Worm (Caenorhabditis elegans) whole organism, L3 larva: ENCODE measurements around the gene str-45.

ENCODE experiments used
- ama-1 ChIP-seq: fragments of 150-350 bp; optimal IDR thresholded peaks from 2 replicates; lab custom pipeline; 2018
- ceh-16 ChIP-seq: sonication (generic microtip); optimal IDR thresholded peaks from 2 replicates; lab custom pipeline; 2017; ENCODE audit warnings: missing biosample characterization, missing genetic modification characterization
- ceh-28 ChIP-seq: fragments of 150-350 bp; optimal IDR thresholded peaks from 2 replicates; lab custom pipeline; 2014; ENCODE audit warnings: missing biosample characterization, missing genetic modification reagents, missing genetic modification characterization
- ceh-82 ChIP-seq: fragments of 150-350 bp; optimal IDR thresholded peaks from 2 replicates; lab custom pipeline; 2014; ENCODE audit warnings: missing biosample characterization, missing genetic modification characterization
- egl-27 ChIP-seq: sonication (generic microtip); optimal IDR thresholded peaks from 4 replicates; lab custom pipeline; 2017; ENCODE audit warnings: missing biosample characterization, missing genetic modification reagents, missing genetic modification characterization
- egl-5 ChIP-seq: fragments of 150-350 bp; optimal IDR thresholded peaks from 2 replicates; lab custom pipeline; 2017; ENCODE audit warnings: missing biosample characterization, missing genetic modification reagents, missing genetic modification characterization, inconsistent platforms
- elt-1 ChIP-seq: fragments of 150-350 bp; optimal IDR thresholded peaks from 2 replicates; lab custom pipeline; 2014; ENCODE audit warnings: missing biosample characterization, missing genetic modification characterization
- elt-2 ChIP-seq: sonication (generic microtip); optimal IDR thresholded peaks from 2 replicates; lab custom pipeline; 2016; ENCODE audit warnings: missing genetic modification reagents, mild to moderate bottlenecking, missing genetic modification characterization, missing compliant biosample characterization
- elt-3 ChIP-seq, 3 experiments: fragments of 150-350 bp in 1 of 3; sonication (generic microtip) in 2 of 3; optimal IDR thresholded peaks; 2 replicates in 2 of 3; 4 replicates in 1 of 3; lab custom pipeline; 2014 to 2017; ENCODE audit warnings: missing biosample characterization in 3 of 3, missing genetic modification characterization in 3 of 3
- eor-1 ChIP-seq, 2 experiments: fragments of 150-350 bp; optimal IDR thresholded peaks; 2 replicates each; lab custom pipeline; 2014 to 2018; ENCODE audit warnings: missing biosample characterization in 2 of 2, missing genetic modification characterization in 2 of 2
- fkh-2 ChIP-seq: fragments of 150-350 bp; optimal IDR thresholded peaks from 2 replicates; lab custom pipeline; 2014; ENCODE audit warnings: missing biosample characterization, missing genetic modification reagents, missing genetic modification characterization
- hmg-11 ChIP-seq: sonication (generic microtip); optimal IDR thresholded peaks from 2 replicates; lab custom pipeline; 2016; ENCODE audit warnings: missing genetic modification characterization, missing compliant biosample characterization
- jun-1 ChIP-seq: fragments of 150-350 bp; optimal IDR thresholded peaks from 2 replicates; lab custom pipeline; 2014; ENCODE audit warnings: missing biosample characterization, missing genetic modification reagents, missing genetic modification characterization
- lin-15B ChIP-seq: fragments of 150-350 bp; optimal IDR thresholded peaks from 2 replicates; lab custom pipeline; 2014; ENCODE audit warnings: missing biosample characterization, missing genetic modification characterization
- lsy-12 ChIP-seq: sonication (generic microtip); optimal IDR thresholded peaks from 2 replicates; lab custom pipeline; 2016; ENCODE audit warnings: mild to moderate bottlenecking, missing genetic modification characterization, missing compliant biosample characterization
- mml-1 ChIP-seq: fragments of 150-350 bp; sonication (generic microtip); optimal IDR thresholded peaks from 3 replicates; lab custom pipeline; 2014; ENCODE audit warnings: missing biosample characterization, missing genetic modification characterization
- nhr-11 ChIP-seq: fragments of 150-350 bp; optimal IDR thresholded peaks from 2 replicates; lab custom pipeline; 2014; ENCODE audit warnings: missing biosample characterization, missing genetic modification characterization
- nhr-12 ChIP-seq: fragments of 150-350 bp; optimal IDR thresholded peaks from 2 replicates; lab custom pipeline; 2014; ENCODE audit warnings: missing biosample characterization, missing genetic modification characterization
- nhr-23 ChIP-seq: fragments of 150-350 bp; optimal IDR thresholded peaks from 2 replicates; lab custom pipeline; 2014; ENCODE audit warnings: missing biosample characterization, missing genetic modification reagents, missing genetic modification characterization
- nhr-237 ChIP-seq: fragments of 150-350 bp; optimal IDR thresholded peaks from 2 replicates; lab custom pipeline; 2014; ENCODE audit warnings: missing biosample characterization, missing genetic modification characterization
- nhr-25 ChIP-seq: sonication (generic microtip); optimal IDR thresholded peaks from 2 replicates; lab custom pipeline; 2017; ENCODE audit warnings: missing biosample characterization, missing genetic modification characterization
- nhr-28 ChIP-seq: fragments of 150-350 bp; optimal IDR thresholded peaks from 2 replicates; lab custom pipeline; 2014; ENCODE audit warnings: missing biosample characterization, missing genetic modification characterization
- nhr-43 ChIP-seq: sonication (generic microtip); optimal IDR thresholded peaks from 2 replicates; lab custom pipeline; 2016; ENCODE audit warnings: mild to moderate bottlenecking, missing genetic modification characterization, missing compliant biosample characterization; ENCODE audit not compliant: poor library complexity, severe bottlenecking
- nhr-67 ChIP-seq: fragments of 150-350 bp; optimal IDR thresholded peaks from 2 replicates; lab custom pipeline; 2014; ENCODE audit warnings: missing biosample characterization, missing genetic modification characterization
- nhr-76 ChIP-seq: fragments of 150-350 bp; sonication (generic microtip); optimal IDR thresholded peaks from 5 replicates; lab custom pipeline; 2014; ENCODE audit warnings: missing biosample characterization, missing genetic modification characterization
- pha-4 ChIP-seq: fragments of 150-350 bp; optimal IDR thresholded peaks from 2 replicates; lab custom pipeline; 2014; ENCODE audit warnings: missing biosample characterization, missing genetic modification reagents, missing genetic modification characterization
- pqm-1 ChIP-seq: fragments of 150-350 bp; optimal IDR thresholded peaks from 2 replicates; lab custom pipeline; 2017; ENCODE audit warnings: missing biosample characterization, missing genetic modification characterization, inconsistent platforms
- sea-2 ChIP-seq: fragments of 150-350 bp; sonication (generic microtip); optimal IDR thresholded peaks from 4 replicates; lab custom pipeline; 2014; ENCODE audit warnings: missing biosample characterization, missing genetic modification reagents, missing genetic modification characterization
- skn-1 ChIP-seq: fragments of 150-350 bp; optimal IDR thresholded peaks from 2 replicates; lab custom pipeline; 2014; ENCODE audit warnings: missing biosample characterization, missing genetic modification characterization
- tbx-2 ChIP-seq: sonication (generic microtip); optimal IDR thresholded peaks from 2 replicates; lab custom pipeline; 2016; ENCODE audit warnings: mild to moderate bottlenecking, missing genetic modification characterization, missing compliant biosample characterization
- unc-39 ChIP-seq: sonication (generic microtip); optimal IDR thresholded peaks from 4 replicates; lab custom pipeline; 2017; ENCODE audit warnings: missing biosample characterization, missing genetic modification characterization
- unc-62 ChIP-seq: fragments of 150-350 bp; sonication (generic microtip); optimal IDR thresholded peaks from 4 replicates; lab custom pipeline; 2014; ENCODE audit warnings: missing biosample characterization, missing genetic modification reagents, missing genetic modification characterization
- zag-1 ChIP-seq: fragments of 150-350 bp; optimal IDR thresholded peaks from 2 replicates; lab custom pipeline; 2014; ENCODE audit warnings: missing biosample characterization, missing genetic modification characterization
- ztf-11 ChIP-seq: fragments of 150-350 bp; optimal IDR thresholded peaks from 2 replicates; lab custom pipeline; 2014; ENCODE audit warnings: missing biosample characterization, missing genetic modification characterization

str-45 gene

DNA sequence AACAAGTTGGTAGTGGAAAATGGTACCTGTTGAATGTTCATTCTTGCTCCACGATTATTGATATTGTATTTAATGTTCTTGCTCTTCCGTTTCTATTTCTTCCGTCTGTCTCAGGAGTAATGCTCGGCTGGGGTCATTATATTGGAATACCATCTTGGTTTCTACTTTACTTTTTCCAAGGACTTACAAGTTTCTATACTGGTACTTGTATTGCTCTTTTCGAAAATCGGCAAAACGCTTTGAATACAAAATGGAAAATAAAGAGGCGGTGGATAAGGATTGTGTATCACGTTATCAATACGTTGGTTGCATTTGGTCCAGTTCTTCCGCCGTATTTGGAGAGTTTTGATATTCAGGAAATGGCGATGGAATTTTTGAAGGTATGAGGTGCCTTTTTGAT is 6.8 kb upstream of the str-45 start:
- no peak for TF ChIP-seq elt-2
- TF ChIP-seq, all 47 proteins: peak for 0

DNA sequence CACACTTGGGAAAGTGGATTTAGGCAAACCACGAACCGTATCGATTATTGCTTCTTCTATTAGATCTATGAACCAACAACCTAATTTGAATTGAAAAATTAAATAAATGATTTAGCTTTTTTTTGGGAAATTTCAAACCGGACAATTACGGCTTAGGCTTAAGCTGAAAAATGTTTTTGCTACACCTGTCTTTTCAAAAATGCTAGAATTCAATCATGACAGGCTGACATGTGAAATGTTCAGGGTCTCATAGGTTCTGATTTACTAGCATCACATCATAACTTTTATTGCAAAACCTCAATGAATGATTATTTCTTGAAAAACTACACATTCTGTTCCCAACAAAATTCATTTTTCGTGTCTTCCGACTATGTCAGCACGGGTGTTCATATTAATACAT is 5.5 kb upstream of the str-45 start, which contains the start of gene srh-55:
Gene srh-55, plus strand, starts transcription at position 301 of the 400 bp plus-strand sequence.
- no peak for TF ChIP-seq zag-1 (tag; lab: Kevin White, UChicago)
- no peak for TF ChIP-seq skn-1
- TF ChIP-seq nhr-76 (tag; lab: Kevin White, UChicago) = no peak
- TF ChIP-seq nhr-67 (tag; lab: Kevin White, UChicago) = no peak
- TF ChIP-seq eor-1 (tag; optimal IDR thresholded peaks at IDR 0.05; lab: Kevin White, UChicago) = no peak
- TF ChIP-seq unc-39 = no peak

DNA sequence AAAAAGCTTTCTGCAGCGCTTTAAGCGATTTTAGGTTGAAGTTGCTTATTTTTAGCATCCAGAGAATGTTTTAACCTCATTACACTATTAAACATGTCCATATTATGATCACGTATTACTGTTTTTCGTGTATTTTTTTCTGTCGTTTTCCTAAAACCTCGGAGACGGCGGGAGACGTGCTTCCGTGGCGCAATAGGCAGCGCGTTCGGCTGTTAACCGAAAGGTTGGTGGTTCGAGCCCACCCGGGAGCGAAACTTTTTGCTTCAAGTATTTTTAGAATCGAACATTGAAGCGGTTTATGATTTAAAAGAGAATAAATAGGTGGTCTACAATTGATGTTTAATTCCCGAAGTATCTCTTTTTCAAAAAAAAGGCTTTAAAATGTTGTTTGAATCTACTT is 2.3 kb upstream of the str-45 start:
- TF ChIP-seq pqm-1 = no peak
- no peak for TF ChIP-seq nhr-11 (tag; lab: Kevin White, UChicago)
- no peak for TF ChIP-seq nhr-76 (tag; lab: Kevin White, UChicago)
- no peak for TF ChIP-seq nhr-12 (tag; lab: Kevin White, UChicago)
- no peak for TF ChIP-seq elt-2
- TF ChIP-seq tbx-2 (tag; lab: Kevin White, UChicago) = no peak
- TF ChIP-seq nhr-25 (tag; lab: Kevin White, UChicago) = no peak
- no peak for TF ChIP-seq nhr-43 (tag; lab: Kevin White, UChicago)
- no peak for TF ChIP-seq ama-1
- TF ChIP-seq ztf-11 (tag; lab: Kevin White, UChicago) = no peak
- no peak for TF ChIP-seq pha-4 (tag; lab: Kevin White, UChicago)
- no peak for TF ChIP-seq nhr-23
- TF ChIP-seq elt-3 (tag; optimal IDR thresholded peaks at IDR 0.05; lab: Kevin White, UChicago) = no peak
- TF ChIP-seq lin-15B (tag; lab: Kevin White, UChicago) = no peak
- no peak for TF ChIP-seq skn-1
- TF ChIP-seq ceh-82 = no peak
- TF ChIP-seq egl-5 = no peak
- TF ChIP-seq nhr-67 (tag; lab: Kevin White, UChicago) = no peak
- no peak for TF ChIP-seq hmg-11 (tag; lab: Kevin White, UChicago)
- TF ChIP-seq egl-27 = no peak

DNA sequence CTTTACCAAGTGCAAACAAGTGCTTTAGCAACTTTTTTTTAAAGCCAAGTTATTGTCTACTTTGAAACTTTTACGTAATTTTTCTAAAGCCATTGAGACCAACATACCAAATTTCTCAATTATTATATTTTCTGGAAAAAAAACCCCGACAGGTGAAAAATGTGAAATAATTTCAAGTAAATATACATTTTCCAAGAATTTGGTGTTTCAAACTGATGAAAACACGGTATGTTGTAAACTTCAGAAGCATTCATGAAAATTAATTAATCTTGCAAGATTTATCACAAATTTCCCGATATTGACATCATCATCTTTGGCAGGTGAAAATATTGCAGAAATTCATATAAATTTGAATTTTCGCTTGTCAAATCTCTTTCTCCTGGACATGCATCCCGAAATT is 3.9 kb downstream of the str-45 start, which contains the start of gene srz-11:
Gene srz-11, plus strand, starts transcription at position 386 of the 400 bp plus-strand sequence.
- TF ChIP-seq nhr-12 (tag; lab: Kevin White, UChicago) = no peak
- no peak for TF ChIP-seq elt-1
- TF ChIP-seq nhr-11 (tag; lab: Kevin White, UChicago) = peak; percentile 15
- TF ChIP-seq lin-15B (tag; lab: Kevin White, UChicago) = no peak
- TF ChIP-seq mml-1 (tag; lab: Kevin White, UChicago) = no peak
- no peak for TF ChIP-seq elt-2
- TF ChIP-seq ceh-16 (tag; lab: Kevin White, UChicago) = no peak
- TF ChIP-seq unc-62 (GFP tag; lab: Kevin White, UChicago) = no peak

DNA sequence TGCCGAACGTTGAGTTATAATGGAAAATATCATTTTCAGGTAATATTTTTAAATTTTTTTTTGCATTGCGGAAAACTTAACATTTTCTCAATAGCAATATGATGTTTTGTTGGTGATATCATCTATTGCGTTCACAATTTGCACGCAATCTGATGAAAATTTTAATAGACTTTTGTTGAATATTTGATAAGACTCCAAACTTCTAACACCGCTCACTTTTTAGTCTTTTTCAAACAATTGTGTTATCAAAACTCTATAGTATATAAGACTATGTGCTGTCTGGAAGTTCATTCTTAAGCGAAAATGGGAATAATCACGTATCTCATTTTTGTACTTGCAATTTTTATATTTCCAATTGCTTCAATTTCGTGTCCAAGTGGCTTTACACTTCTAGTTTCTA is 16.7 kb downstream of the str-45 start, which contains the start of gene clec-47:
Gene clec-47, plus strand, starts transcription at position 301 of the 400 bp plus-strand sequence.
- TF ChIP-seq lsy-12 (tag; lab: Kevin White, UChicago) (no peak), jun-1 (no peak), elt-2 (peak; percentile 3)

DNA sequence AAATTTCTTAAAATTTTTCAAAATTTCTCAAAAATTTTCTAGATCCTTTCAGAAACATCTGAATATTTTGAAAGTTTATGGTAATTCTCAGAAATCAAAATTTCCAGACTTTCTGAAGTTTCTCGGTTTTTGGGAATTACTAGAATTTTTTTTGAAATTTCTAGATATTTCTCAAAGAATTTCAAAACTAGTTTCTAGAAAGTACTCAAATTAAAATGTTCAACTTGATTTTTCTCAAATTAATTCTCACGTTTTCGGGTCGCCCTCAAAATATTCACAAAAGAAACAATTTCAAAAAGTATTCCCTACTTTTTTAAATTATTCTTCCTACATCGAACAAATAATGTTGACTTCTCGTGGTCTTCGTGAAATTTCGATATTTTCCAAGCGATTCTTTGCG is 21.0 kb downstream of the str-45 start, which contains the start of gene T09F5.10:
Gene T09F5.10, plus strand, starts transcription at position 301 of the 400 bp plus-strand sequence.
- TF ChIP-seq unc-39 (no peak), nhr-23 (no peak), egl-5 (no peak), nhr-25 (tag; lab: Kevin White, UChicago) (no peak), ztf-11 (tag; lab: Kevin White, UChicago) (no peak), sea-2 (GFP tag; lab: Kevin White, UChicago) (no peak), fkh-2 (tag; lab: Kevin White, UChicago) (no peak), ceh-28 (tag; lab: Kevin White, UChicago) (no peak), lin-15B (tag; lab: Kevin White, UChicago) (no peak), zag-1 (tag; lab: Kevin White, UChicago) (no peak), hmg-11 (tag; lab: Kevin White, UChicago) (no peak), pha-4 (tag; lab: Kevin White, UChicago) (no peak), nhr-76 (tag; lab: Kevin White, UChicago) (no peak), nhr-28 (tag; lab: Kevin White, UChicago) (no peak), lsy-12 (tag; lab: Kevin White, UChicago) (no peak), ama-1 (no peak), nhr-237 (tag; lab: Kevin White, UChicago) (no peak)
